Fruit fly (Drosophila melanogaster) whole organism, pupa: ENCODE measurements around the gene Idh.

Experiments
- CG12605 ChIP-seq: fragments of 200-800 bp; sonication (Bioruptor generic); IDR thresholded peaks from 2 replicates; pipeline ENCODE4 v1.3.6; 2022; ENCODE audit warnings: missing biosample characterization, missing genetic modification characterization
- CG13204 ChIP-seq: fragments of 200-800 bp; sonication (Bioruptor generic); optimal IDR thresholded peaks from 2 replicates; lab custom pipeline; 2018; ENCODE audit warnings: missing biosample characterization, mild to moderate bottlenecking, missing genetic modification characterization, moderate library complexity
- CG15710 ChIP-seq: fragments of 200-800 bp; sonication (Bioruptor generic); optimal IDR thresholded peaks from 2 replicates; lab custom pipeline; 2018; ENCODE audit warnings: missing biosample characterization, mild to moderate bottlenecking, missing genetic modification characterization, moderate library complexity
- CG17806 ChIP-seq: fragments of 200-800 bp; sonication (Bioruptor generic); optimal IDR thresholded peaks from 2 replicates; lab custom pipeline; 2018; ENCODE audit warnings: missing biosample characterization, mild to moderate bottlenecking, missing genetic modification characterization, moderate library complexity
- CG32121 ChIP-seq: fragments of 200-800 bp; sonication (Bioruptor generic); IDR thresholded peaks from 2 replicates; pipeline ENCODE4 v1.3.6; 2022; ENCODE audit warnings: missing biosample characterization, missing genetic modification characterization
- CG8159 ChIP-seq: fragments of 200-800 bp; sonication (Bioruptor generic); optimal IDR thresholded peaks from 3 replicates; lab custom pipeline; 2018; ENCODE audit warnings: missing biosample characterization, mild to moderate bottlenecking, missing genetic modification characterization, moderate library complexity
- CG8301 ChIP-seq: fragments of 200-800 bp; sonication (Bioruptor generic); optimal IDR thresholded peaks from 2 replicates; lab custom pipeline; 2018; ENCODE audit warnings: missing biosample characterization, mild to moderate bottlenecking, missing genetic modification characterization
- CG9948 ChIP-seq: fragments of 200-800 bp; sonication (Bioruptor generic); optimal IDR thresholded peaks from 2 replicates; lab custom pipeline; 2018; ENCODE audit warnings: missing biosample characterization, mild to moderate bottlenecking, missing genetic modification characterization, moderate library complexity
- D1 ChIP-seq: fragments of 200-800 bp; sonication (Bioruptor generic); optimal IDR thresholded peaks from 2 replicates; lab custom pipeline; 2018; ENCODE audit warnings: missing biosample characterization, mild to moderate bottlenecking, missing genetic modification characterization, moderate library complexity
- EcR ChIP-seq: fragments of 200-800 bp; sonication (Bioruptor generic); optimal IDR thresholded peaks from 3 replicates; lab custom pipeline; 2019; ENCODE audit warnings: missing biosample characterization, missing genetic modification characterization, mild to moderate bottlenecking, moderate library complexity, missing genetic modification reagents
- Ets98B ChIP-seq: fragments of 200-800 bp; sonication (Bioruptor generic); IDR thresholded peaks from 2 replicates; pipeline ENCODE4 v1.3.6; 2022; ENCODE audit warnings: missing biosample characterization, missing genetic modification characterization
- Pif1A ChIP-seq: fragments of 200-800 bp; sonication (Bioruptor generic); optimal IDR thresholded peaks from 3 replicates; lab custom pipeline; 2016; ENCODE audit warnings: missing biosample characterization, missing genetic modification characterization
- Pif1B ChIP-seq: fragments of 200-800 bp; sonication (Bioruptor generic); optimal IDR thresholded peaks from 3 replicates; lab custom pipeline; 2016; ENCODE audit warnings: missing biosample characterization, missing genetic modification characterization

dm6 chr3L:8393549-8393948, 32.8 kb upstream of the Idh start, which contains the start of gene Jon66Cii:
- TF ChIP-seq EcR (GFP tag; lab: Kevin White, UChicago) (no peak), CG9948 (tag; lab: Kevin White, UChicago) (no peak), CG8159 (tag; lab: Kevin White, UChicago) (no peak), D1 (tag; lab: Kevin White, UChicago) (no peak), CG17806 (tag; lab: Kevin White, UChicago) (no peak), Pif1A (GFP tag; lab: Kevin White, UChicago) (no peak), Pif1B (GFP tag; lab: Kevin White, UChicago) (no peak), CG32121 (GFP tag; lab: Robert Waterston, UW) (no peak), CG12605 (GFP tag; lab: Robert Waterston, UW) (no peak), Ets98B (GFP tag; lab: Robert Waterston, UW) (no peak), CG15710 (tag; lab: Kevin White, UChicago) (no peak), CG8301 (tag; lab: Kevin White, UChicago) (no peak), CG13204 (GFP tag; lab: Kevin White, UChicago) (no peak)
